Worm (Caenorhabditis elegans) whole organism, late embryonic: Measurements from ENCODE around the gene pdi-2.
A peak's percentile ranks its signal among the peaks of the same experiment; 100 is the strongest.

ENCODE experiments used
- K09A11.1 ChIP-seq: sonication (generic microtip); optimal IDR thresholded peaks from 2 replicates; lab custom pipeline; 2017; ENCODE audit warnings: antibody characterized with exemption, mild to moderate bottlenecking, missing genetic modification characterization, missing compliant biosample characterization; ENCODE audit not compliant: insufficient read depth
- ceh-18 ChIP-seq: sonication (generic microtip); optimal IDR thresholded peaks from 2 replicates; lab custom pipeline; 2016; ENCODE audit warnings: missing genetic modification characterization, missing compliant biosample characterization
- ceh-22 ChIP-seq: sonication (generic microtip); optimal IDR thresholded peaks from 2 replicates; lab custom pipeline; 2017; ENCODE audit warnings: missing biosample characterization, missing genetic modification characterization
- ceh-31 ChIP-seq: sonication (generic microtip); optimal IDR thresholded peaks from 2 replicates; lab custom pipeline; 2016; ENCODE audit warnings: missing genetic modification characterization, missing compliant biosample characterization
- ceh-48 ChIP-seq: sonication (generic microtip); optimal IDR thresholded peaks from 2 replicates; lab custom pipeline; 2016; ENCODE audit warnings: missing genetic modification characterization, inconsistent platforms, missing compliant biosample characterization
- ceh-6 ChIP-seq: fragments of 200-800 bp; sonication (Bioruptor generic); optimal IDR thresholded peaks from 2 replicates; lab custom pipeline; 2018; ENCODE audit warnings: mild to moderate bottlenecking, missing genetic modification characterization, missing compliant biosample characterization
- ets-4 ChIP-seq: sonication (generic microtip); optimal IDR thresholded peaks from 2 replicates; lab custom pipeline; 2016; ENCODE audit warnings: missing genetic modification characterization, missing compliant biosample characterization
- fax-1 ChIP-seq: sonication (generic microtip); optimal IDR thresholded peaks from 2 replicates; lab custom pipeline; 2016; ENCODE audit warnings: missing genotype, missing genetic modification characterization, missing compliant biosample characterization
- hlh-15 ChIP-seq: sonication (generic microtip); optimal IDR thresholded peaks from 2 replicates; lab custom pipeline; 2016; ENCODE audit warnings: missing genetic modification characterization, missing compliant biosample characterization
- hlh-30 ChIP-seq: sonication (generic microtip); optimal IDR thresholded peaks from 2 replicates; lab custom pipeline; 2017; ENCODE audit warnings: antibody characterized with exemption, missing genetic modification characterization, missing compliant biosample characterization; ENCODE audit not compliant: insufficient read depth
- hlh-6 ChIP-seq: sonication (generic microtip); optimal IDR thresholded peaks from 2 replicates; lab custom pipeline; 2016; ENCODE audit warnings: missing genotype, missing genetic modification characterization, missing compliant biosample characterization
- mec-3 ChIP-seq: sonication (generic microtip); optimal IDR thresholded peaks from 2 replicates; lab custom pipeline; 2016; ENCODE audit warnings: borderline replicate concordance, missing genetic modification characterization, missing compliant biosample characterization
- nfya-1 ChIP-seq: sonication (generic microtip); optimal IDR thresholded peaks from 2 replicates; lab custom pipeline; 2017; ENCODE audit warnings: missing genetic modification characterization, mild to moderate bottlenecking, missing compliant biosample characterization, antibody characterized with exemption, moderate library complexity
- pqm-1 ChIP-seq: sonication (generic microtip); optimal IDR thresholded peaks from 2 replicates; lab custom pipeline; 2016; ENCODE audit warnings: missing genetic modification characterization, missing compliant biosample characterization
- rnt-1 ChIP-seq: sonication (generic microtip); optimal IDR thresholded peaks from 2 replicates; lab custom pipeline; 2016; ENCODE audit warnings: missing genetic modification characterization, missing compliant biosample characterization
- syd-9 ChIP-seq: sonication (generic microtip); optimal IDR thresholded peaks from 2 replicates; lab custom pipeline; 2016; ENCODE audit warnings: mild to moderate bottlenecking, missing genetic modification characterization, moderate library complexity, missing compliant biosample characterization
- tbx-7 ChIP-seq: sonication (generic microtip); optimal IDR thresholded peaks from 2 replicates; lab custom pipeline; 2016; ENCODE audit warnings: missing genotype, missing genetic modification characterization, missing compliant biosample characterization
- unc-3 ChIP-seq, 2 experiments: fragments of 200-800 bp in 1 of 2; sonication (Bioruptor generic) in 1 of 2; sonication (generic microtip) in 1 of 2; conservative IDR thresholded peaks in 1 of 2; optimal IDR thresholded peaks in 1 of 2; 2 replicates each; pipeline versions ENCODE4 v1.3.6 to Lab custom; 2016 to 2022; ENCODE audit warnings: missing compliant biosample characterization in 2 of 2, missing genetic modification characterization in 2 of 2, missing genetic modification reagents in 1 of 2
- unc-42 ChIP-seq: sonication (generic microtip); optimal IDR thresholded peaks from 2 replicates; lab custom pipeline; 2016; ENCODE audit warnings: missing genotype, missing genetic modification characterization, missing compliant biosample characterization
- unc-55 ChIP-seq: sonication (generic microtip); optimal IDR thresholded peaks from 2 replicates; lab custom pipeline; 2017; ENCODE audit warnings: missing biosample characterization, missing genetic modification reagents, missing genetic modification characterization
- zip-5 ChIP-seq: sonication (generic microtip); optimal IDR thresholded peaks from 2 replicates; lab custom pipeline; 2016; ENCODE audit warnings: missing genetic modification characterization, missing compliant biosample characterization

Gene pdi-2

ce11 chrX:4571137-4571536 lies 47.2 kb downstream of the pdi-2 start, which contains the start of gene amt-1:
TSS of gene amt-1 (plus strand) at chrX:4571437.
- TF ChIP-seq syd-9 (tag; lab: Kevin White, UChicago) (no peak), tbx-7 (tag; lab: Kevin White, UChicago) (no peak), ets-4 (no peak), ceh-31 (tag; lab: Kevin White, UChicago) (no peak), ceh-6 (GFP tag; lab: Kevin White, UChicago) (no peak), hlh-15 (tag; lab: Kevin White, UChicago) (no peak), nfya-1 (tag; lab: Kevin White, UChicago) (no peak), ceh-18 (tag; lab: Kevin White, UChicago) (no peak), fax-1 (tag; lab: Kevin White, UChicago) (no peak), unc-3 (GFP tag; conservative IDR thresholded peaks at IDR 0.05; lab: Robert Waterston, UW) (no peak), unc-3 (tag; optimal IDR thresholded peaks at IDR 0.05; lab: Kevin White, UChicago) (no peak), hlh-30 (no peak), hlh-6 (no peak), unc-55 (no peak), ceh-22 (tag; lab: Kevin White, UChicago) (no peak), rnt-1 (tag; lab: Kevin White, UChicago) (no peak), zip-5 (tag; lab: Kevin White, UChicago) (no peak), K09A11.1 (no peak), mec-3 (tag; lab: Kevin White, UChicago) (no peak), ceh-48 (tag; lab: Kevin White, UChicago) (no peak), pqm-1 (tag; lab: Kevin White, UChicago) (no peak)

- TF ChIP-seq unc-42 (tag; lab: Kevin White, UChicago) (peak; percentile 61), zip-5 (tag; lab: Kevin White, UChicago) (no peak)
- TF ChIP-seq, all 69 proteins: peak for 1
Measured at ce11 chrX:4574873-4575272, 50.9 kb downstream of the pdi-2 start.
